Fruit fly (Drosophila melanogaster) whole organism, wandering third instar larva: ENCODE results near the gene ninaA.

Experiments used
- Abd-B ChIP-seq: fragments of >200 bp; optimal IDR thresholded peaks from 2 replicates; lab custom pipeline; 2017; ENCODE audit warnings: missing biosample characterization, missing genetic modification characterization
- GATAd ChIP-seq: sonication (Bioruptor generic); optimal IDR thresholded peaks from 2 replicates; lab custom pipeline; 2016; ENCODE audit warnings: missing biosample characterization, missing genetic modification characterization
- HLH106 ChIP-seq: fragments of 200-800 bp; optimal IDR thresholded peaks from 3 replicates; lab custom pipeline; 2019; ENCODE audit warnings: missing biosample characterization, mild to moderate bottlenecking, missing genetic modification characterization, moderate library complexity
- Hr78 ChIP-seq: fragments of >200 bp; optimal IDR thresholded peaks from 2 replicates; lab custom pipeline; 2017; ENCODE audit warnings: missing biosample characterization, missing genetic modification characterization
- N ChIP-seq: fragments of >200 bp; optimal IDR thresholded peaks from 2 replicates; lab custom pipeline; 2018; ENCODE audit warnings: missing biosample characterization, missing external identifiers, missing genetic modification characterization
- br ChIP-seq: fragments of 200-800 bp; sonication (Bioruptor generic); optimal IDR thresholded peaks from 2 replicates; lab custom pipeline; 2016; ENCODE audit warnings: missing biosample characterization, missing genetic modification characterization
- h ChIP-seq: fragments of 200-800 bp; sonication (Bioruptor generic); optimal IDR thresholded peaks from 3 replicates; lab custom pipeline; 2016; ENCODE audit warnings: missing biosample characterization, mild to moderate bottlenecking, missing genetic modification characterization
- pan ChIP-seq: fragments of >200 bp; optimal IDR thresholded peaks from 2 replicates; lab custom pipeline; 2017
- usp ChIP-seq: fragments of >200 bp; optimal IDR thresholded peaks from 2 replicates; lab custom pipeline; 2017; ENCODE audit warnings: missing biosample characterization, missing genetic modification characterization

- TF ChIP-seq HLH106 (no peak), Abd-B (GFP tag; lab: Kevin White, UChicago) (no peak), pan (lab: Kevin White, UChicago) (no peak), Hr78 (GFP tag; lab: Kevin White, UChicago) (no peak), N (GFP tag; lab: Kevin White, UChicago) (no peak), br (GFP tag; lab: Kevin White, UChicago) (no peak), GATAd (GFP tag; lab: Kevin White, UChicago) (no peak), h (GFP tag; lab: Kevin White, UChicago) (no peak), usp (GFP tag; lab: Kevin White, UChicago) (no peak)
Measured at dm6 chr2L:893171-893570, 16.1 kb downstream of the ninaA start.
